Fruit fly (Drosophila melanogaster) ovary, adult (tissue): ENCODE measurements around the gene JhI-21.

Source experiments
- CG17801 ChIP-seq: fragments of 200-800 bp; optimal IDR thresholded peaks from 2 replicates; lab custom pipeline; 2019; ENCODE audit warnings: missing biosample characterization, mild to moderate bottlenecking, missing genetic modification characterization, moderate library complexity; ENCODE audit not compliant: partially characterized antibody

Gene JhI-21

dm6 chr2L:12038177-12038581, 17.7 kb downstream of the JhI-21 start, which contains the start of gene Tom70:
Gene Tom70, minus strand, starts transcription at chr2L:12038511.
- peak; percentile 30 for TF ChIP-seq CG17801 (GFP tag; lab: Kevin White, UChicago)

dm6 chr2L:12033890-12034289, 22.0 kb downstream of the JhI-21 start, which contains the start of gene CG18788:
Gene CG18788, plus strand, starts transcription at chr2L:12034190.
- TF ChIP-seq CG17801 (GFP tag; lab: Kevin White, UChicago): no peak

dm6 chr2L:12030552-12031131, 25.2 kb downstream of the JhI-21 start:
- TF ChIP-seq CG17801 (GFP tag; lab: Kevin White, UChicago): no peak

dm6 chr2L:12029594-12030197, 26.1 kb downstream of the JhI-21 start:
- TF ChIP-seq CG17801 (GFP tag; lab: Kevin White, UChicago): no peak

dm6 chr2L:12028808-12029207, 27.0 kb downstream of the JhI-21 start:
- no peak for TF ChIP-seq CG17801 (GFP tag; lab: Kevin White, UChicago)

dm6 chr2L:12028102-12028501, 27.7 kb downstream of the JhI-21 start:
- TF ChIP-seq CG17801 (GFP tag; lab: Kevin White, UChicago): no peak

dm6 chr2L:12027435-12027834, 28.4 kb downstream of the JhI-21 start, which contains the start of gene dmGlut:
Gene dmGlut, plus strand, starts transcription at chr2L:12027438.
- TF ChIP-seq CG17801 (GFP tag; lab: Kevin White, UChicago): no peak

dm6 chr2L:12026458-12027431, 29.1 kb downstream of the JhI-21 start:
- TF ChIP-seq CG17801 (GFP tag; lab: Kevin White, UChicago): peak; percentile 39

- no peak for TF ChIP-seq CG17801 (GFP tag; lab: Kevin White, UChicago)
These were observed 30.3 kb downstream of the JhI-21 start for dm6 chr2L:12025505-12025904.

dm6 chr2L:12024104-12024503, 31.7 kb downstream of the JhI-21 start:
- TF ChIP-seq CG17801 (GFP tag; lab: Kevin White, UChicago): no peak

dm6 chr2L:12021193-12021592, 34.6 kb downstream of the JhI-21 start:
- TF ChIP-seq CG17801 (GFP tag; lab: Kevin White, UChicago): no peak

- no peak for TF ChIP-seq CG17801 (GFP tag; lab: Kevin White, UChicago)
These were observed 35.1 kb downstream of the JhI-21 start, which contains the start of gene Wdr81 for dm6 chr2L:12020735-12021134. Gene Wdr81, minus strand, starts transcription at chr2L:12020960.

dm6 chr2L:12013741-12014393, 42.0 kb downstream of the JhI-21 start:
- no peak for TF ChIP-seq CG17801 (GFP tag; lab: Kevin White, UChicago)

dm6 chr2L:12013243-12013642, 42.6 kb downstream of the JhI-21 start:
- no peak for TF ChIP-seq CG17801 (GFP tag; lab: Kevin White, UChicago)
